Fruit fly (Drosophila melanogaster) whole organism, embryonic: ENCODE data around the gene CG32176.

ENCODE experiments used
- B-H1 ChIP-seq: fragments of 200-800 bp; sonication (Bioruptor generic); IDR thresholded peaks from 3 replicates; pipeline ENCODE4 v1.3.6; 2022; ENCODE audit warnings: missing biosample characterization, missing genetic modification characterization
- B-H2 ChIP-seq: fragments of 200-800 bp; sonication (Bioruptor generic); optimal IDR thresholded peaks from 2 replicates; lab custom pipeline; 2018; ENCODE audit warnings: missing biosample characterization, mild to moderate bottlenecking, missing genetic modification characterization
- Bteb2 ChIP-seq: fragments of 200-800 bp; sonication (Bioruptor generic); optimal IDR thresholded peaks from 2 replicates; lab custom pipeline; 2016; ENCODE audit warnings: missing biosample characterization, missing genetic modification characterization
- CG1024 ChIP-seq: fragments of 200-800 bp; sonication (Bioruptor generic); IDR thresholded peaks from 2 replicates; pipeline ENCODE4 v1.3.6; 2022; ENCODE audit warnings: missing biosample characterization, missing genetic modification characterization
- CG10321 ChIP-seq: fragments of 200-800 bp; sonication (Bioruptor generic); IDR thresholded peaks from 2 replicates; pipeline ENCODE4 v1.3.6; 2022; ENCODE audit warnings: missing biosample characterization, missing genetic modification characterization
- CG10431 ChIP-seq: fragments of 200-800 bp; sonication (Bioruptor generic); optimal IDR thresholded peaks from 3 replicates; lab custom pipeline; 2018; ENCODE audit warnings: missing biosample characterization, mild to moderate bottlenecking, missing genetic modification characterization
- CG10462 ChIP-seq: fragments of 200-800 bp; sonication (Bioruptor generic); optimal IDR thresholded peaks from 2 replicates; lab custom pipeline; 2016; ENCODE audit warnings: missing biosample characterization, missing genetic modification characterization
- CG10959 ChIP-seq: fragments of 200-800 bp; sonication (Bioruptor generic); IDR thresholded peaks from 2 replicates; pipeline ENCODE4 v1.3.6; 2022; ENCODE audit warnings: missing biosample characterization, missing genetic modification characterization
- CG12236 ChIP-seq: fragments of 200-800 bp; sonication (Bioruptor generic); optimal IDR thresholded peaks from 2 replicates; lab custom pipeline; 2016; ENCODE audit warnings: missing biosample characterization, missing genetic modification characterization
- CG1233 ChIP-seq: fragments of 200-800 bp; sonication (Bioruptor generic); optimal IDR thresholded peaks from 4 replicates; lab custom pipeline; 2018; ENCODE audit warnings: missing biosample characterization, mild to moderate bottlenecking, missing genetic modification characterization
- CG13424 ChIP-seq: fragments of 200-800 bp; sonication (Bioruptor generic); optimal IDR thresholded peaks from 2 replicates; lab custom pipeline; 2019; ENCODE audit warnings: missing biosample characterization, mild to moderate bottlenecking, missing genetic modification characterization, moderate library complexity
- CG15269 ChIP-seq: fragments of 200-800 bp; sonication (Bioruptor generic); optimal IDR thresholded peaks from 2 replicates; lab custom pipeline; 2018; ENCODE audit warnings: missing biosample characterization, mild to moderate bottlenecking, missing genetic modification characterization, moderate library complexity
- CG1602 ChIP-seq: fragments of 200-800 bp; sonication (Bioruptor generic); optimal IDR thresholded peaks from 3 replicates; lab custom pipeline; 2016; ENCODE audit warnings: missing biosample characterization, missing genetic modification characterization
- CG16863 ChIP-seq: fragments of 200-800 bp; sonication (Bioruptor generic); optimal IDR thresholded peaks from 3 replicates; lab custom pipeline; 2016; ENCODE audit warnings: missing biosample characterization, missing genetic modification characterization
- CG17361 ChIP-seq: fragments of 200-800 bp; sonication (Bioruptor generic); IDR thresholded peaks from 3 replicates; pipeline ENCODE4 v1.3.6; 2022; ENCODE audit warnings: missing biosample characterization, missing genetic modification characterization
- CG2199 ChIP-seq: fragments of 200-800 bp; sonication (Bioruptor generic); IDR thresholded peaks from 3 replicates; pipeline ENCODE4 v1.3.6; 2022; ENCODE audit warnings: missing biosample characterization, missing genetic modification characterization
- CG3281 ChIP-seq: fragments of 200-800 bp; sonication (Bioruptor generic); optimal IDR thresholded peaks from 3 replicates; lab custom pipeline; 2017; ENCODE audit warnings: missing biosample characterization, mild to moderate bottlenecking, missing genetic modification characterization
- CG34376 ChIP-seq: fragments of 200-800 bp; sonication (Bioruptor generic); optimal IDR thresholded peaks from 2 replicates; lab custom pipeline; 2018; ENCODE audit warnings: missing biosample characterization, mild to moderate bottlenecking, missing genetic modification characterization
- CG4404 ChIP-seq: fragments of 200-800 bp; sonication (Bioruptor generic); IDR thresholded peaks from 2 replicates; pipeline ENCODE4 v1.3.6; 2022; ENCODE audit warnings: missing biosample characterization, missing genetic modification characterization
- CG7745 ChIP-seq: fragments of 200-800 bp; sonication (Bioruptor generic); optimal IDR thresholded peaks from 2 replicates; lab custom pipeline; 2018; ENCODE audit warnings: missing biosample characterization, mild to moderate bottlenecking, missing genetic modification characterization, moderate library complexity
- CG8089 ChIP-seq: fragments of 200-800 bp; sonication (Bioruptor generic); optimal IDR thresholded peaks from 3 replicates; lab custom pipeline; 2016; ENCODE audit warnings: missing biosample characterization, missing genetic modification characterization
- CG9215 ChIP-seq: fragments of 200-800 bp; sonication (Bioruptor generic); IDR thresholded peaks from 2 replicates; pipeline ENCODE4 v1.3.6; 2022; ENCODE audit warnings: missing biosample characterization, missing genetic modification characterization
- D19A ChIP-seq: fragments of 200-800 bp; optimal IDR thresholded peaks from 3 replicates; lab custom pipeline; 2019; ENCODE audit warnings: missing biosample characterization, mild to moderate bottlenecking, missing genetic modification characterization, moderate library complexity
- E2f2 ChIP-seq: fragments of 200-800 bp; sonication (Bioruptor generic); IDR thresholded peaks from 2 replicates; pipeline ENCODE4 v1.3.6; 2022; ENCODE audit warnings: missing biosample characterization, missing genetic modification characterization
- Fer2 ChIP-seq: fragments of 200-800 bp; sonication (Bioruptor generic); optimal IDR thresholded peaks from 2 replicates; lab custom pipeline; 2018; ENCODE audit warnings: missing biosample characterization, mild to moderate bottlenecking, missing genetic modification characterization, moderate library complexity
- Gug ChIP-seq: fragments of 200-800 bp; sonication (Bioruptor generic); IDR thresholded peaks from 4 replicates; pipeline ENCODE4 v1.3.6; 2022; ENCODE audit warnings: missing biosample characterization, missing genetic modification characterization
- Hr51 ChIP-seq, 2 experiments: fragments of 200-800 bp; sonication (Bioruptor generic); optimal IDR thresholded peaks; 2 replicates in 1 of 2; 3 replicates in 1 of 2; lab custom pipeline; 2016 to 2018; ENCODE audit warnings: missing biosample characterization in 2 of 2, missing genetic modification characterization in 2 of 2, mild to moderate bottlenecking in 1 of 2, moderate library complexity in 1 of 2
- MTF-1 ChIP-seq: fragments of 200-800 bp; sonication (Bioruptor generic); optimal IDR thresholded peaks from 2 replicates; lab custom pipeline; 2018; ENCODE audit warnings: missing biosample characterization, mild to moderate bottlenecking, missing genetic modification characterization, borderline replicate concordance
- Xbp1 ChIP-seq: fragments of 200-800 bp; sonication (Bioruptor generic); optimal IDR thresholded peaks from 3 replicates; lab custom pipeline; 2016; ENCODE audit warnings: missing biosample characterization, mild to moderate bottlenecking, missing genetic modification characterization
- abd-A ChIP-seq: fragments of 200-800 bp; sonication (Bioruptor generic); optimal IDR thresholded peaks from 3 replicates; lab custom pipeline; 2019; ENCODE audit warnings: missing biosample characterization, mild to moderate bottlenecking, missing genetic modification characterization, moderate library complexity
- cad ChIP-seq: fragments of >200 bp; optimal IDR thresholded peaks from 2 replicates; lab custom pipeline; 2017; ENCODE audit warnings: missing biosample characterization, missing genetic modification characterization
- chinmo ChIP-seq: fragments of 200-800 bp; sonication (Bioruptor generic); IDR thresholded peaks from 4 replicates; pipeline ENCODE4 v1.3.6; 2022; ENCODE audit warnings: missing biosample characterization, missing genetic modification characterization; ENCODE audit not compliant: partially characterized antibody
- ci ChIP-seq: fragments of 200-800 bp; sonication (Bioruptor generic); IDR thresholded peaks from 3 replicates; pipeline ENCODE4 v1.3.6; 2022; ENCODE audit warnings: missing biosample characterization, missing genetic modification characterization
- fru ChIP-seq: fragments of >200 bp; optimal IDR thresholded peaks from 2 replicates; lab custom pipeline; 2017
- gem ChIP-seq: fragments of 200-800 bp; sonication (Bioruptor generic); optimal IDR thresholded peaks from 2 replicates; lab custom pipeline; 2019; ENCODE audit warnings: missing biosample characterization, mild to moderate bottlenecking, missing genetic modification characterization, moderate library complexity
- insv ChIP-seq, 2 experiments: fragments of 200-800 bp; sonication (Bioruptor generic); optimal IDR thresholded peaks; 3 replicates each; lab custom pipeline; 2016 to 2018; ENCODE audit warnings: missing biosample characterization in 2 of 2, missing genetic modification characterization in 2 of 2
- knrl ChIP-seq: fragments of 200-800 bp; sonication (Bioruptor generic); IDR thresholded peaks from 3 replicates; pipeline ENCODE4 v1.3.6; 2022; ENCODE audit warnings: missing biosample characterization, missing genetic modification characterization; ENCODE audit not compliant: partially characterized antibody
- lov ChIP-seq, 2 experiments: fragments of 200-800 bp in 1 of 2; fragments of >200 bp in 1 of 2; sonication (Bioruptor generic) in 1 of 2; IDR thresholded peaks in 1 of 2; optimal IDR thresholded peaks in 1 of 2; 2 replicates in 1 of 2; 3 replicates in 1 of 2; pipeline versions ENCODE4 v1.3.6 to Lab custom; 2017 to 2022; ENCODE audit warnings: missing biosample characterization in 1 of 2, missing genetic modification characterization in 1 of 2
- onecut ChIP-seq: fragments of 200-800 bp; sonication (Bioruptor generic); IDR thresholded peaks from 2 replicates; pipeline ENCODE4 v1.3.6; 2022; ENCODE audit warnings: missing biosample characterization, missing genetic modification characterization
- org-1 ChIP-seq: fragments of 200-800 bp; sonication (Bioruptor generic); optimal IDR thresholded peaks from 2 replicates; lab custom pipeline; 2017; ENCODE audit warnings: missing biosample characterization, missing genetic modification characterization
- phol ChIP-seq: fragments of 200-800 bp; sonication (Bioruptor generic); optimal IDR thresholded peaks from 3 replicates; lab custom pipeline; 2018; ENCODE audit warnings: missing biosample characterization, mild to moderate bottlenecking, missing genetic modification characterization, moderate library complexity
- sd ChIP-seq: fragments of 200-800 bp; sonication (Bioruptor generic); optimal IDR thresholded peaks from 3 replicates; lab custom pipeline; 2018; ENCODE audit warnings: missing biosample characterization, mild to moderate bottlenecking, missing genetic modification characterization, moderate library complexity
- sisA ChIP-seq: fragments of 200-800 bp; sonication (Bioruptor generic); IDR thresholded peaks from 2 replicates; pipeline ENCODE4 v1.3.6; 2022; ENCODE audit warnings: missing biosample characterization, missing genetic modification characterization
- so ChIP-seq: fragments of 200-800 bp; sonication (Bioruptor generic); IDR thresholded peaks from 3 replicates; pipeline ENCODE4 v1.3.6; 2022; ENCODE audit warnings: missing biosample characterization, missing genetic modification characterization
- tin ChIP-seq: fragments of 200-800 bp; sonication (Bioruptor generic); optimal IDR thresholded peaks from 3 replicates; lab custom pipeline; 2016; ENCODE audit warnings: missing biosample characterization, missing genetic modification characterization
- tll ChIP-seq, 2 experiments: fragments of 200-800 bp in 1 of 2; fragments of >200 bp in 1 of 2; sonication (Bioruptor generic) in 1 of 2; optimal IDR thresholded peaks; 2 replicates each; lab custom pipeline; 2017 to 2019; ENCODE audit warnings: missing biosample characterization in 2 of 2, missing genetic modification characterization in 2 of 2, mild to moderate bottlenecking in 1 of 2, moderate library complexity in 1 of 2
- tup ChIP-seq: fragments of 200-800 bp; sonication (Bioruptor generic); optimal IDR thresholded peaks from 2 replicates; lab custom pipeline; 2016; ENCODE audit warnings: missing biosample characterization, mild to moderate bottlenecking, missing genetic modification characterization, moderate library complexity
- twi ChIP-seq: fragments of 200-800 bp; optimal IDR thresholded peaks from 2 replicates; lab custom pipeline; 2019; ENCODE audit warnings: missing biosample characterization, mild to moderate bottlenecking, missing genetic modification characterization, moderate library complexity
- yki ChIP-seq: fragments of >200 bp; optimal IDR thresholded peaks from 3 replicates; lab custom pipeline; 2018
- z ChIP-seq: fragments of 200-800 bp; sonication (Bioruptor generic); IDR thresholded peaks from 3 replicates; pipeline ENCODE4 v1.3.6; 2022; ENCODE audit warnings: missing biosample characterization, missing genetic modification characterization
- zfh2 ChIP-seq: fragments of 200-800 bp; sonication (Bioruptor generic); optimal IDR thresholded peaks from 2 replicates; lab custom pipeline; 2016; ENCODE audit warnings: missing biosample characterization, missing genetic modification characterization

Gene CG32176

dm6 chr3L:17407480-17408093 is 26.1 kb upstream of the CG32176 start (continued):
- TF ChIP-seq tup (GFP tag; lab: Kevin White, UChicago), result no peak
- no peak for TF ChIP-seq CG10462 (GFP tag; lab: Kevin White, UChicago)
- no peak for TF ChIP-seq CG10959 (GFP tag; lab: Robert Waterston, UW)
- TF ChIP-seq so (GFP tag; lab: Robert Waterston, UW), result no peak
- TF ChIP-seq onecut (GFP tag; lab: Robert Waterston, UW), result no peak
- peak in 1 of 2 experiments; percentile 82 for TF ChIP-seq tll (GFP tag; optimal IDR thresholded peaks at IDR 0.05; lab: Kevin White, UChicago)
- TF ChIP-seq CG10321, result no peak
- peak; percentile 22 for TF ChIP-seq abd-A (tag; lab: Kevin White, UChicago)
- no peak for TF ChIP-seq twi
- no peak for TF ChIP-seq Bteb2
- no peak for TF ChIP-seq CG1024
- no peak for TF ChIP-seq lov (optimal IDR thresholded peaks at IDR 0.05; lab: Kevin White, UChicago)
- no peak for TF ChIP-seq lov (GFP tag; IDR thresholded peaks at IDR 0.05; lab: Robert Waterston, UW)
- TF ChIP-seq knrl (GFP tag; lab: Robert Waterston, UW), result 0 out of 3 replicates have a peak, but pooled peaks have one; percentile 2
- TF ChIP-seq E2f2, result no peak
- TF ChIP-seq yki (lab: Kevin White, UChicago), result no peak
- TF ChIP-seq CG4404 (GFP tag; lab: Robert Waterston, UW), result no peak
- no peak for TF ChIP-seq B-H1
- TF ChIP-seq fru (lab: Kevin White, UChicago), result no peak
- no peak for TF ChIP-seq CG34376 (GFP tag; lab: Kevin White, UChicago)
- no peak for TF ChIP-seq org-1 (GFP tag; lab: Kevin White, UChicago)
- peak; percentile 13 for TF ChIP-seq sd (tag; lab: Kevin White, UChicago)
- TF ChIP-seq ci (GFP tag; lab: Robert Waterston, UW), result 0 out of 3 replicates have a peak, but pooled peaks have one; percentile 19
- TF ChIP-seq zfh2 (GFP tag; lab: Kevin White, UChicago), result no peak
- TF ChIP-seq z (GFP tag; lab: Robert Waterston, UW), result no peak
- TF ChIP-seq Gug, result no peak
- no peak for TF ChIP-seq CG1233
- no peak for TF ChIP-seq CG10431 (GFP tag; lab: Kevin White, UChicago)
- no peak for TF ChIP-seq CG7745 (tag; lab: Kevin White, UChicago)
- no peak for TF ChIP-seq tin
- no peak for TF ChIP-seq gem
- no peak for TF ChIP-seq CG3281 (GFP tag; lab: Kevin White, UChicago)
- no peak for TF ChIP-seq CG9215 (GFP tag; lab: Robert Waterston, UW)
- no peak for TF ChIP-seq CG2199 (GFP tag; lab: Robert Waterston, UW)
- TF ChIP-seq B-H2 (GFP tag; lab: Kevin White, UChicago), result no peak
- TF ChIP-seq CG12236 (GFP tag; lab: Kevin White, UChicago), result no peak
- TF ChIP-seq CG13424 (tag; lab: Kevin White, UChicago), result no peak
- TF ChIP-seq Hr51 (GFP tag; optimal IDR thresholded peaks at IDR 0.05; lab: Kevin White, UChicago), result no peak
- no peak for TF ChIP-seq phol (tag; lab: Kevin White, UChicago)
- no peak for TF ChIP-seq CG1602 (GFP tag; lab: Kevin White, UChicago)
- no peak for TF ChIP-seq Xbp1 (GFP tag; lab: Kevin White, UChicago)
- TF ChIP-seq sisA, result no peak
- TF ChIP-seq MTF-1, result no peak
- no peak for TF ChIP-seq Fer2 (tag; lab: Kevin White, UChicago)
- TF ChIP-seq CG16863 (GFP tag; lab: Kevin White, UChicago), result no peak
- TF ChIP-seq CG15269 (tag; lab: Kevin White, UChicago), result no peak
- no peak for TF ChIP-seq D19A (tag; lab: Kevin White, UChicago)
- TF ChIP-seq CG8089 (GFP tag; lab: Kevin White, UChicago), result no peak
- TF ChIP-seq cad, result peak; percentile 93
- TF ChIP-seq CG17361 (GFP tag; lab: Robert Waterston, UW), result no peak
- 0 out of 4 replicates have a peak, but pooled peaks have one; percentile 13 for TF ChIP-seq chinmo
- peak in 1 of 2 experiments; percentile 69 for TF ChIP-seq insv (GFP tag; optimal IDR thresholded peaks at IDR 0.05; lab: Kevin White, UChicago)
